Fruit fly (Drosophila melanogaster) whole organism, pupa: ENCODE data around the gene boi.

ENCODE experiments used
- CG10348 ChIP-seq: fragments of 200-800 bp; sonication (Bioruptor generic); IDR thresholded peaks from 2 replicates; pipeline ENCODE4 v1.3.6; 2022; ENCODE audit warnings: missing biosample characterization, missing genetic modification characterization
- CG12605 ChIP-seq: fragments of 200-800 bp; sonication (Bioruptor generic); IDR thresholded peaks from 2 replicates; pipeline ENCODE4 v1.3.6; 2022; ENCODE audit warnings: missing biosample characterization, missing genetic modification characterization
- CG13204 ChIP-seq: fragments of 200-800 bp; sonication (Bioruptor generic); optimal IDR thresholded peaks from 2 replicates; lab custom pipeline; 2018; ENCODE audit warnings: missing biosample characterization, mild to moderate bottlenecking, missing genetic modification characterization, moderate library complexity
- CG14655 ChIP-seq: fragments of 200-800 bp; sonication (Bioruptor generic); optimal IDR thresholded peaks from 3 replicates; lab custom pipeline; 2017; ENCODE audit warnings: mild to moderate bottlenecking, missing biosample characterization, missing genetic modification reagents, missing genetic modification characterization
- CG15710 ChIP-seq: fragments of 200-800 bp; sonication (Bioruptor generic); optimal IDR thresholded peaks from 2 replicates; lab custom pipeline; 2018; ENCODE audit warnings: missing biosample characterization, mild to moderate bottlenecking, missing genetic modification characterization, moderate library complexity
- CG17806 ChIP-seq: fragments of 200-800 bp; sonication (Bioruptor generic); optimal IDR thresholded peaks from 2 replicates; lab custom pipeline; 2018; ENCODE audit warnings: missing biosample characterization, mild to moderate bottlenecking, missing genetic modification characterization, moderate library complexity
- CG32121 ChIP-seq: fragments of 200-800 bp; sonication (Bioruptor generic); IDR thresholded peaks from 2 replicates; pipeline ENCODE4 v1.3.6; 2022; ENCODE audit warnings: missing biosample characterization, missing genetic modification characterization
- CG34367 ChIP-seq: fragments of 200-800 bp; sonication (Bioruptor generic); optimal IDR thresholded peaks from 2 replicates; lab custom pipeline; 2018; ENCODE audit warnings: missing biosample characterization, mild to moderate bottlenecking, missing genetic modification characterization
- CG4496 ChIP-seq: fragments of 200-800 bp; sonication (Bioruptor generic); IDR thresholded peaks from 3 replicates; pipeline ENCODE4 v1.3.6; 2022; ENCODE audit warnings: missing biosample characterization, missing genetic modification characterization
- CG8159 ChIP-seq: fragments of 200-800 bp; sonication (Bioruptor generic); optimal IDR thresholded peaks from 3 replicates; lab custom pipeline; 2018; ENCODE audit warnings: missing biosample characterization, mild to moderate bottlenecking, missing genetic modification characterization, moderate library complexity
- CG8301 ChIP-seq: fragments of 200-800 bp; sonication (Bioruptor generic); optimal IDR thresholded peaks from 2 replicates; lab custom pipeline; 2018; ENCODE audit warnings: missing biosample characterization, mild to moderate bottlenecking, missing genetic modification characterization
- CG9948 ChIP-seq: fragments of 200-800 bp; sonication (Bioruptor generic); optimal IDR thresholded peaks from 2 replicates; lab custom pipeline; 2018; ENCODE audit warnings: missing biosample characterization, mild to moderate bottlenecking, missing genetic modification characterization, moderate library complexity
- EcR ChIP-seq: fragments of 200-800 bp; sonication (Bioruptor generic); optimal IDR thresholded peaks from 3 replicates; lab custom pipeline; 2019; ENCODE audit warnings: missing biosample characterization, missing genetic modification characterization, mild to moderate bottlenecking, moderate library complexity, missing genetic modification reagents
- Ets98B ChIP-seq: fragments of 200-800 bp; sonication (Bioruptor generic); IDR thresholded peaks from 2 replicates; pipeline ENCODE4 v1.3.6; 2022; ENCODE audit warnings: missing biosample characterization, missing genetic modification characterization
- Pif1A ChIP-seq: fragments of 200-800 bp; sonication (Bioruptor generic); optimal IDR thresholded peaks from 3 replicates; lab custom pipeline; 2016; ENCODE audit warnings: missing biosample characterization, missing genetic modification characterization
- Pif1B ChIP-seq: fragments of 200-800 bp; sonication (Bioruptor generic); optimal IDR thresholded peaks from 3 replicates; lab custom pipeline; 2016; ENCODE audit warnings: missing biosample characterization, missing genetic modification characterization
- Snoo ChIP-seq: fragments of 200-800 bp; sonication (Bioruptor generic); optimal IDR thresholded peaks from 3 replicates; lab custom pipeline; 2017; ENCODE audit warnings: missing biosample characterization, mild to moderate bottlenecking, missing genetic modification characterization, inconsistent platforms
- gl ChIP-seq: fragments of 200-800 bp; sonication (Bioruptor generic); optimal IDR thresholded peaks from 2 replicates; lab custom pipeline; 2018; ENCODE audit warnings: missing biosample characterization, mild to moderate bottlenecking, missing genetic modification characterization

Gene boi

dm6 chrX:2399438-2399837 is 70.4 kb downstream of the boi start:
- TF ChIP-seq CG15710 (tag; lab: Kevin White, UChicago): no peak
- no peak for TF ChIP-seq Ets98B (GFP tag; lab: Robert Waterston, UW)
- no peak for TF ChIP-seq CG8159 (tag; lab: Kevin White, UChicago)
- no peak for TF ChIP-seq Pif1B (GFP tag; lab: Kevin White, UChicago)
- TF ChIP-seq CG13204 (GFP tag; lab: Kevin White, UChicago): no peak
- no peak for TF ChIP-seq CG10348 (GFP tag; lab: Robert Waterston, UW)
- TF ChIP-seq CG14655 (GFP tag; lab: Kevin White, UChicago): no peak
- no peak for TF ChIP-seq CG17806
- no peak for TF ChIP-seq CG4496
- TF ChIP-seq Snoo: no peak

- peak; percentile 33 for TF ChIP-seq CG34367 (tag; lab: Kevin White, UChicago)
- TF ChIP-seq CG32121 (GFP tag; lab: Robert Waterston, UW): no peak
- peak; percentile 52 for TF ChIP-seq CG8159 (tag; lab: Kevin White, UChicago)
- peak; percentile 52 for TF ChIP-seq CG14655 (GFP tag; lab: Kevin White, UChicago)
- TF ChIP-seq CG8301 (tag; lab: Kevin White, UChicago): peak; percentile 25
- TF ChIP-seq CG17806: peak; percentile 33
- TF ChIP-seq CG15710 (tag; lab: Kevin White, UChicago): peak; percentile 48
- TF ChIP-seq EcR: no peak
- peak; percentile 40 for TF ChIP-seq CG9948 (tag; lab: Kevin White, UChicago)
- TF ChIP-seq gl (tag; lab: Kevin White, UChicago): no peak
- TF ChIP-seq Pif1B (GFP tag; lab: Kevin White, UChicago): peak; percentile 39
- TF ChIP-seq CG13204 (GFP tag; lab: Kevin White, UChicago): peak; percentile 28
- peak; percentile 31 for TF ChIP-seq Pif1A
- TF ChIP-seq, all 21 proteins: peak for 10
These were observed 73.5 kb downstream of the boi start for dm6 chrX:2396204-2396882.

- TF ChIP-seq CG32121 (GFP tag; lab: Robert Waterston, UW) (no peak), CG8159 (tag; lab: Kevin White, UChicago) (no peak), CG12605 (no peak), CG8301 (tag; lab: Kevin White, UChicago) (no peak)
These were observed 75.3 kb downstream of the boi start for dm6 chrX:2394516-2394915.
